Fruit fly (Drosophila melanogaster) whole organism, prepupa: ENCODE results near the gene Sec23.

ENCODE experiments used
- CG3032 ChIP-seq: fragments of 200-800 bp; optimal IDR thresholded peaks from 2 replicates; lab custom pipeline; 2019; ENCODE audit warnings: missing biosample characterization, mild to moderate bottlenecking, missing genetic modification characterization, moderate library complexity
- CG31627 ChIP-seq: fragments of 200-800 bp; sonication (Bioruptor generic); optimal IDR thresholded peaks from 3 replicates; lab custom pipeline; 2016; ENCODE audit warnings: missing biosample characterization, missing genetic modification characterization
- CG34406 ChIP-seq: fragments of 200-800 bp; sonication (Bioruptor generic); optimal IDR thresholded peaks from 3 replicates; lab custom pipeline; 2016; ENCODE audit warnings: missing biosample characterization, missing genetic modification characterization
- CG8632 ChIP-seq: fragments of 200-800 bp; sonication (Bioruptor generic); optimal IDR thresholded peaks from 3 replicates; lab custom pipeline; 2016; ENCODE audit warnings: missing biosample characterization, missing genetic modification characterization
- Hr39 ChIP-seq: fragments of 200-800 bp; sonication (Bioruptor generic); optimal IDR thresholded peaks from 2 replicates; lab custom pipeline; 2016; ENCODE audit warnings: missing biosample characterization, missing genetic modification characterization
- Lpt ChIP-seq: fragments of 200-800 bp; sonication (Bioruptor generic); optimal IDR thresholded peaks from 3 replicates; lab custom pipeline; 2016; ENCODE audit warnings: missing biosample characterization, missing genetic modification characterization
- Smox ChIP-seq: fragments of 200-800 bp; sonication (Bioruptor generic); optimal IDR thresholded peaks from 3 replicates; lab custom pipeline; 2016; ENCODE audit warnings: missing biosample characterization, missing genetic modification characterization
- achi ChIP-seq: fragments of 200-800 bp; sonication (Bioruptor generic); optimal IDR thresholded peaks from 3 replicates; lab custom pipeline; 2016; ENCODE audit warnings: missing biosample characterization, missing genetic modification characterization
- fd59A ChIP-seq: fragments of 200-800 bp; sonication (Bioruptor generic); optimal IDR thresholded peaks from 2 replicates; lab custom pipeline; 2017; ENCODE audit warnings: missing biosample characterization, mild to moderate bottlenecking, missing genetic modification characterization, missing genetic modification reagents
- vri ChIP-seq: fragments of 200-800 bp; sonication (Bioruptor generic); optimal IDR thresholded peaks from 3 replicates; lab custom pipeline; 2016; ENCODE audit warnings: missing biosample characterization, mild to moderate bottlenecking, missing genetic modification characterization

DNA sequence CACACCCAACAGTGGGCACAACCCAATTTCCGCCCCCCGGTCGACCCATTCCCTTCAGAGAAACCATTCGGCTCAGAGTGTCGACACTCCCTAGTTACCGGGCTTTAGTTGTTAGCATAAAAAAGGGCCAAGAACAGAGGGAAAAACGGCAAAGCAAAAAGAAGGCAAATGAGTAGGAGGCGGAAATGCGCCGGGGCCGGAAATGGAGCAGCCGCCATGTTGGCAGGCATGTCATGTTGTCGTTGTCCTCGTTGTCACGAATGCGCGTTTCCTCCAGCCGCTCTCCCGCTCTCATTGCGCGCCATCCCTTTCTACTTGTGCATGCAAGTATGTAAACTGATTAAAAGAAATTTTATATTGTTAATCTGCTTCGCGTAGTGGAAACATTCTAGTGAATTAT lies 47.5 kb downstream of the Sec23 start:
- TF ChIP-seq Lpt (GFP tag; lab: Kevin White, UChicago) = no peak
- no peak for TF ChIP-seq CG34406 (GFP tag; lab: Kevin White, UChicago)
- no peak for TF ChIP-seq CG31627 (GFP tag; lab: Kevin White, UChicago)
- TF ChIP-seq vri = no peak
- TF ChIP-seq CG3032 = no peak
- no peak for TF ChIP-seq Smox (GFP tag; lab: Kevin White, UChicago)
- TF ChIP-seq achi (GFP tag; lab: Kevin White, UChicago) = no peak
- no peak for TF ChIP-seq Hr39
- no peak for TF ChIP-seq fd59A
- TF ChIP-seq CG8632 (GFP tag; lab: Kevin White, UChicago) = no peak
